Fruit fly (Drosophila melanogaster): ENCODE measurements around the gene Usp30.

The Usp30 gene

DNA sequence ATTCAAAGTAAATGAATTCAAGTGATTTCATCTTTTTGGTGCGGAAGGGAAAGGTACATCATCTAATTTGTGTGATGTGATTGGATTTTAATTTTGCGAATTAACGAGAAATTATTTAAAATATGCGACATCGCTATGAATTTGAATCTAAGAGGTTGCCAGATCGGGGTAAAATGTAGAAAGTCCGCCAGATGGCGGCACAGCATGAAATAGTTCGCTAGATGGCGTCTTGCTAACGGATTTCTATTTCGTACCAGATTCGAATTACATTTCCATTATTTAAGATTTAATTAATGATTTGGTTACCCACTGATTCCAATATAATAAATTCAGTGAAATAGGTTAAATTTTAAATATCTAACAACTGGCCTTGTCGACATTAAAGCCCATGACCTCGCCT, 3.8 kb upstream of the Usp30 start (continued):
- TF ChIP-seq CG10631 (GFP tag; optimal IDR thresholded peaks at IDR 0.05) = no peak
- no peak for TF ChIP-seq CG10669 (GFP tag; optimal IDR thresholded peaks at IDR 0.05)
- TF ChIP-seq Smox (GFP tag; optimal IDR thresholded peaks at IDR 0.05) = no peak
- no peak for TF ChIP-seq CG8632 (GFP tag; optimal IDR thresholded peaks at IDR 0.05)
- TF ChIP-seq topi (GFP tag; optimal IDR thresholded peaks at IDR 0.05) = no peak
- no peak for TF ChIP-seq Hr38 (GFP tag; optimal IDR thresholded peaks at IDR 0.05)
- TF ChIP-seq CG6792 (GFP tag; optimal IDR thresholded peaks at IDR 0.05) = no peak
- peak; percentile 9 for TF ChIP-seq Sox102F (GFP tag; optimal IDR thresholded peaks at IDR 0.05)
- no peak for TF ChIP-seq CG34406 (GFP tag; optimal IDR thresholded peaks at IDR 0.05)
- TF ChIP-seq fkh (GFP tag; optimal IDR thresholded peaks at IDR 0.05) = no peak
- peak; percentile 21 for TF ChIP-seq CG6808 (GFP tag; optimal IDR thresholded peaks at IDR 0.05)
- TF ChIP-seq Met (GFP tag; optimal IDR thresholded peaks at IDR 0.05) = peak; percentile 27
- TF ChIP-seq CG11762 (GFP tag; optimal IDR thresholded peaks at IDR 0.05; ENCODE audit: insufficient read depth) = no peak

DNA sequence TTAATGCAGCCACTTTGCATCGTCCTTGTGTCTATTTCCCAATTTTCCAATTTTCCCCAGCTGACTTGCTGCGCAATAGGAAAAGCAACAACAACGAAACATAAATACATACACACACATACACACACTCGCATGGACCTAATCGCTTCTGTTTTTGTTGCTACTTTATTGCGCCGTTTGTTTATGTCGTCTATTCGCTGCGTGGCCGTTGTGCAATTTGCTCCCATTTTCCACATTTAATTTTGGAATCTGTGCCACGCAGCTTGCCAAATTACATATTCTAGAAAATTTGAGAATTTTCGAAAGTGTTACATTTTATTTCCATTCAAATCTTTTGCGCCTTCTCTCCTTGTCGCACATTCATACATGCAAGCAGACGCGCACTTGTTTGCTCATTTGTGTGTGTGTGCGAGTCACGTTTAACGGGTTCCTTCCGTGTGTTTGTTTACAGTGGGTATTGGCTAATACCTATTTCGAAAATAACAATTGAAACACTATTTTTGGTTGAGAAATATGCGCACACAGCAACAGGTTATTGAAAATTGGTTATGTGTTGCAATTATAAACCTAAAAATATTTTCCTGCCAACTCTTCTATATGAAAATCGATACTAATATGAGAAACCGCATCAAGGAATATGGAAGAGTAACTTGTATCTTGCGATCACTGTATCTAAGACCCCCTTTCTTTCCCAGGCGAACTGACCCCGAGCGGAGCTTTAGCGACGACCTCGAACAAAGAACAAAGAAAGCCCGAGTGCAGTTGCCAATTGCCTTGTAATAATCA, 745 bp upstream of the Usp30 start:
- TF ChIP-seq CG8119 (GFP tag; IDR thresholded peaks at IDR 0.05) (peak; percentile 86), fd59A (GFP tag; optimal IDR thresholded peaks at IDR 0.05) (peak; percentile 61), CG15336 (GFP tag; IDR thresholded peaks at IDR 0.05) (peak; percentile 85), ss (GFP tag; optimal IDR thresholded peaks at IDR 0.05) (peak; percentile 67 to 87), cyc (GFP tag; optimal IDR thresholded peaks at IDR 0.05) (peak; percentile 87), CG31627 (GFP tag; optimal IDR thresholded peaks at IDR 0.05) (peak; percentile 88), Hr39 (GFP tag; optimal IDR thresholded peaks at IDR 0.05) (peak; percentile 89), CG8632 (GFP tag; optimal IDR thresholded peaks at IDR 0.05) (peak; percentile 75), Hr4 (GFP tag; optimal IDR thresholded peaks at IDR 0.05) (peak; percentile 70), fkh (GFP tag; optimal IDR thresholded peaks at IDR 0.05) (peak; percentile 96), net (GFP tag; optimal IDR thresholded peaks at IDR 0.05) (peak; percentile 86), CG11294 (GFP tag; IDR thresholded peaks at IDR 0.05) (peak; percentile 63), spab (GFP tag; optimal IDR thresholded peaks at IDR 0.05) (no peak), vri (GFP tag; optimal IDR thresholded peaks at IDR 0.05) (peak; percentile 83), CG4318 (GFP tag; optimal IDR thresholded peaks at IDR 0.05) (no peak), CG9139 (GFP tag; optimal IDR thresholded peaks at IDR 0.05) (peak; percentile 52), OdsH (GFP tag; optimal IDR thresholded peaks at IDR 0.05) (peak; percentile 83), CG8319 (GFP tag; optimal IDR thresholded peaks at IDR 0.05) (peak; percentile 57), Ets21C (GFP tag; optimal IDR thresholded peaks at IDR 0.05) (peak; percentile 78), Eip93F (GFP tag; optimal IDR thresholded peaks at IDR 0.05) (no peak), CG10669 (GFP tag; optimal IDR thresholded peaks at IDR 0.05) (peak; percentile 81), acj6 (GFP tag; optimal IDR thresholded peaks at IDR 0.05) (peak; percentile 80), Sox14 (GFP tag; optimal IDR thresholded peaks at IDR 0.05) (peak; percentile 95), CG11762 (GFP tag; optimal IDR thresholded peaks at IDR 0.05; ENCODE audit: insufficient read depth) (peak; percentile 75), eg (GFP tag; IDR thresholded peaks at IDR 0.05) (peak; percentile 78), CG1621 (tag; optimal IDR thresholded peaks at IDR 0.05) (peak; percentile 57), Sox15 (GFP tag; optimal IDR thresholded peaks at IDR 0.05) (peak; percentile 49), pdm3 (GFP tag; optimal IDR thresholded peaks at IDR 0.05) (peak; percentile 87), Sox102F (GFP tag; optimal IDR thresholded peaks at IDR 0.05) (peak; percentile 86), salr (GFP tag; optimal IDR thresholded peaks at IDR 0.05) (peak; percentile 42 to 71), CG32006 (GFP tag; optimal IDR thresholded peaks at IDR 0.05) (peak; percentile 84), CG34406 (GFP tag; optimal IDR thresholded peaks at IDR 0.05) (peak; percentile 70), Smox (GFP tag; optimal IDR thresholded peaks at IDR 0.05) (peak; percentile 84), CG7368 (GFP tag; optimal IDR thresholded peaks at IDR 0.05) (peak; percentile 83), CG10631 (GFP tag; optimal IDR thresholded peaks at IDR 0.05) (peak; percentile 75), Blimp-1 (GFP tag; optimal IDR thresholded peaks at IDR 0.05) (peak; percentile 58), CG6163 (GFP tag; IDR thresholded peaks at IDR 0.05) (peak; percentile 86), lz (GFP tag; optimal IDR thresholded peaks at IDR 0.05) (peak; percentile 85), topi (GFP tag; optimal IDR thresholded peaks at IDR 0.05) (peak; percentile 89), CG3919 (GFP tag; optimal IDR thresholded peaks at IDR 0.05) (peak; percentile 84), CG11902 (GFP tag; optimal IDR thresholded peaks at IDR 0.05) (peak; percentile 67), dac (GFP tag; optimal IDR thresholded peaks at IDR 0.05) (peak; percentile 58), CG3032 (tag; optimal IDR thresholded peaks at IDR 0.05) (peak; percentile 66)
